Worm (Caenorhabditis elegans) whole organism, late embryonic: ENCODE results near the gene lury-1.

Source experiments
- hlh-30 ChIP-seq: sonication (generic microtip); optimal IDR thresholded peaks from 2 replicates; lab custom pipeline; 2017; ENCODE audit warnings: antibody characterized with exemption, missing genetic modification characterization, missing compliant biosample characterization; ENCODE audit not compliant: insufficient read depth
- npax-4 ChIP-seq: sonication (generic microtip); optimal IDR thresholded peaks from 2 replicates; lab custom pipeline; 2016; ENCODE audit warnings: missing genetic modification characterization, missing compliant biosample characterization

ce11 chrIII:12220820-12221219 lies 34.6 kb downstream of the lury-1 start:
- TF ChIP-seq npax-4 (tag; lab: Kevin White, UChicago) (no peak), hlh-30 (no peak)
